Fruit fly (Drosophila melanogaster) whole organism, pupa: Measurements from ENCODE around the gene goe.

Source experiments
- Pif1A ChIP-seq: fragments of 200-800 bp; sonication (Bioruptor generic); optimal IDR thresholded peaks from 3 replicates; lab custom pipeline; 2016; ENCODE audit warnings: missing biosample characterization, missing genetic modification characterization
- Pif1B ChIP-seq: fragments of 200-800 bp; sonication (Bioruptor generic); optimal IDR thresholded peaks from 3 replicates; lab custom pipeline; 2016; ENCODE audit warnings: missing biosample characterization, missing genetic modification characterization
- rn ChIP-seq: fragments of 200-800 bp; sonication (Bioruptor generic); IDR thresholded peaks from 2 replicates; pipeline ENCODE4 v1.3.6; 2022; ENCODE audit warnings: missing biosample characterization, missing genetic modification characterization

- TF ChIP-seq Pif1B (GFP tag; lab: Kevin White, UChicago) = no peak
- no peak for TF ChIP-seq Pif1A (GFP tag; lab: Kevin White, UChicago)
- no peak for TF ChIP-seq rn (GFP tag; lab: Robert Waterston, UW)
Observed at dm6 chrX:16706774-16707173, 44.9 kb downstream of the goe start, which contains the start of gene CG9672.
